Fruit fly (Drosophila melanogaster): ENCODE results near the gene Rint1.

Gene Rint1

DNA sequence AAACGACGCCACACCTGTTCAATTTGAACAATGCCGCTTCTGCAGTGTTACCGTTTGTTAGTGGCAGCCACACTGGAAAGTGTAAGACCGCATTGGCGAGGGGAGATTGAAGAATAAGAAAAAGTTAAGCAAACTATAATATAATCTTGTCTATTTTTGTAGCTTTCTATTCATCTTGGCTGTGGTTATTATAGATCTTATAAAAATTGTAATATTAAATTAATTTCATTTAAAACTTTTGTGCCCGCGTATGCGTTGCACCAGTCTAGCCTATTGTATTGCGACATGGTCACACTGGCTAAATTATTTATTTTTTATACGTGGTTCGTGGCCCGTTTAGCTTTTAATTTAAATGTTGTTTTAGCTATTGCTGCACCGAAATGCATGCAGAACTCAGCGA lies at the start of gene Rint1, which contains the start of gene RhoGEF4 (continued):
- TF ChIP-seq CG16813 (GFP tag; IDR thresholded peaks at IDR 0.05; ENCODE audit: partially characterized antibody), result peak; percentile 34; the same call in 1 of the 3 replicates
- TF ChIP-seq Atf6 (GFP tag; IDR thresholded peaks at IDR 0.05), result 0 out of 2 replicates have a peak, but pooled peaks have one; percentile 62
- no peak for TF ChIP-seq sr (GFP tag; IDR thresholded peaks at IDR 0.05)
- TF ChIP-seq stwl (tag; optimal IDR thresholded peaks at IDR 0.05), result peak; percentile 89
- TF ChIP-seq CG11456 (GFP tag; IDR thresholded peaks at IDR 0.05), result peak; percentile 64
- TF ChIP-seq HLHmδ (GFP tag; optimal IDR thresholded peaks at IDR 0.05), result no peak
- peak; percentile 43 for TF ChIP-seq Dip3 (GFP tag; optimal IDR thresholded peaks at IDR 0.05)
- no peak for TF ChIP-seq CrebB (tag; optimal IDR thresholded peaks at IDR 0.05)
- TF ChIP-seq Hmx (GFP tag; optimal IDR thresholded peaks at IDR 0.05), result no peak
- peak; percentile 39 for TF ChIP-seq CG8944 (GFP tag; optimal IDR thresholded peaks at IDR 0.05)
- TF ChIP-seq CG8478 (optimal IDR thresholded peaks at IDR 0.05), result no peak
- peak; percentile 87 for TF ChIP-seq Sin3A (optimal IDR thresholded peaks at IDR 0.05)
- TF ChIP-seq bbx (GFP tag; IDR thresholded peaks at IDR 0.05; ENCODE audit: partially characterized antibody), result no peak
- peak; percentile 70 for TF ChIP-seq Elba2 (GFP tag; optimal IDR thresholded peaks at IDR 0.05)
- no peak for TF ChIP-seq fru (optimal IDR thresholded peaks at IDR 0.05)
- TF ChIP-seq shn (GFP tag; optimal IDR thresholded peaks at IDR 0.05), result peak; percentile 22
- TF ChIP-seq dati (GFP tag; IDR thresholded peaks at IDR 0.05), result no peak
- no peak for TF ChIP-seq toy (GFP tag; IDR thresholded peaks at IDR 0.05)
- peak; percentile 81 for TF ChIP-seq Hr3 (GFP tag; optimal IDR thresholded peaks at IDR 0.05)
- peak; percentile 36; the same call in 2 of the 3 replicates for TF ChIP-seq B-H1 (GFP tag; IDR thresholded peaks at IDR 0.05)
- TF ChIP-seq trh (GFP tag; optimal IDR thresholded peaks at IDR 0.05), result no peak
- no peak for TF ChIP-seq CG14014 (GFP tag; IDR thresholded peaks at IDR 0.05)
- TF ChIP-seq CG7372 (GFP tag; IDR thresholded peaks at IDR 0.05), result peak; percentile 58; the same call in 1 of the 2 replicates
- no peak for TF ChIP-seq vnd (GFP tag; IDR thresholded peaks at IDR 0.05; ENCODE audit: partially characterized antibody)
- TF ChIP-seq Atf3 (GFP tag; optimal IDR thresholded peaks at IDR 0.05), result peak; percentile 37
- TF ChIP-seq Doc3 (GFP tag; IDR thresholded peaks at IDR 0.05; ENCODE audit: partially characterized antibody), result no peak
- TF ChIP-seq ssp (GFP tag; IDR thresholded peaks at IDR 0.05), result peak; percentile 68
- TF ChIP-seq CG13775 (GFP tag; optimal IDR thresholded peaks at IDR 0.05), result peak; percentile 79
- peak; percentile 91 for TF ChIP-seq Xbp1 (GFP tag; optimal IDR thresholded peaks at IDR 0.05)
- 0 out of 2 replicates have a peak, but pooled peaks have one; percentile 31 for TF ChIP-seq seq (GFP tag; IDR thresholded peaks at IDR 0.05)
- no peak for TF ChIP-seq Drgx (GFP tag; IDR thresholded peaks at IDR 0.05)
- TF ChIP-seq dimm (GFP tag; IDR thresholded peaks at IDR 0.05), result peak; percentile 41; the same call in 1 of the 2 replicates
- no peak for TF ChIP-seq CG34224 (GFP tag; IDR thresholded peaks at IDR 0.05; ENCODE audit: partially characterized antibody)
- TF ChIP-seq CG1233 (GFP tag; optimal IDR thresholded peaks at IDR 0.05), result no peak
- peak; percentile 51 for TF ChIP-seq CG9609 (GFP tag; optimal IDR thresholded peaks at IDR 0.05)
- TF ChIP-seq CG4424 (GFP tag; optimal IDR thresholded peaks at IDR 0.05), result peak; percentile 61
- TF ChIP-seq CG18476 (GFP tag; optimal IDR thresholded peaks at IDR 0.05), result peak; percentile 100
- TF ChIP-seq gce (GFP tag; IDR thresholded peaks at IDR 0.05), result no peak
- TF ChIP-seq Dip2 (GFP tag; IDR thresholded peaks at IDR 0.05), result no peak
- no peak for TF ChIP-seq otp (GFP tag; IDR thresholded peaks at IDR 0.05)
- TF ChIP-seq pros (GFP tag; optimal IDR thresholded peaks at IDR 0.05), result no peak
- TF ChIP-seq CG13287 (GFP tag; IDR thresholded peaks at IDR 0.05; ENCODE audit: partially characterized antibody), result peak; percentile 55; the same call in 1 of the 2 replicates
- peak; percentile 34; the same call in 1 of the 2 replicates for TF ChIP-seq ro (GFP tag; IDR thresholded peaks at IDR 0.05)
- TF ChIP-seq CG17912 (GFP tag; optimal IDR thresholded peaks at IDR 0.05), result no peak
- TF ChIP-seq Ets97D (GFP tag; optimal IDR thresholded peaks at IDR 0.05), result peak; percentile 70
- TF ChIP-seq oc (tag; optimal IDR thresholded peaks at IDR 0.05), result no peak
- peak; percentile 31 for TF ChIP-seq Nf-YB (GFP tag; optimal IDR thresholded peaks at IDR 0.05)
- TF ChIP-seq Oaz (GFP tag; IDR thresholded peaks at IDR 0.05), result no peak
- no peak for TF ChIP-seq fd102C (GFP tag; optimal IDR thresholded peaks at IDR 0.05)
- no peak for TF ChIP-seq Trl (optimal IDR thresholded peaks at IDR 0.05)
- peak; percentile 21 for TF ChIP-seq Trl (GFP tag; optimal IDR thresholded peaks at IDR 0.05)
- peak; percentile 62; the same call in 2 of the 3 replicates for TF ChIP-seq jigr1 (GFP tag; IDR thresholded peaks at IDR 0.05)
- peak; percentile 10 for TF ChIP-seq B-H2 (GFP tag; optimal IDR thresholded peaks at IDR 0.05)

Data from whole organism, embryonic.